Fruit fly (Drosophila melanogaster): ENCODE data around the gene CG7878.

dm6 chr3R:8105839-8106718 is 16.4 kb upstream of the CG7878 start:
- TF ChIP-seq h (optimal IDR thresholded peaks at IDR 0.05) (no peak), Sin3A (optimal IDR thresholded peaks at IDR 0.05) (no peak), psq (optimal IDR thresholded peaks at IDR 0.05) (no peak), Myc (optimal IDR thresholded peaks at IDR 0.05) (no peak)

Measured in Kc167 (cell line).